Fruit fly (Drosophila melanogaster): ENCODE data around the gene Hmu.

DNA sequence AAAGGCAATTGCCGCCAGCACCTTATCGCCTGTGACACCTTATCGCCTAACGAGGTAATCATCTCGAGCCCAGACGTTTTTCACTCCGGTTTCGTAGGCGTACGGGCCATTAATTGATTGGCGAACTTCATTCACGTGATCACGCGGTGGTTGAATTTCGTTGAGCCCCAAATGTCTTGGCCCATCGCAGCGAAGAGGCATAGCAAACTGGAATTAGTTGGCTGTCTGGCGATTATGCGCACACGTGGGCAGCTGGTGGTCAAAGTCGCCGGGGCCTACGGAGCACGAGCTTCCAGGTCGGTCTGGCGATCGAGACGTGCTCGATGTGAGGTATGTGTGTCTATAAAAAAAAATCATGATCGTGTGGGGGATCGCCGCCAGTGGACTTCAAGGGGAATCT, 4.5 kb downstream of the Hmu start:
- TF ChIP-seq EcR (GFP tag; optimal IDR thresholded peaks at IDR 0.05) (no peak), CG8301 (tag; optimal IDR thresholded peaks at IDR 0.05) (no peak), Pif1A (GFP tag; optimal IDR thresholded peaks at IDR 0.05) (no peak), CG13204 (GFP tag; optimal IDR thresholded peaks at IDR 0.05) (no peak), rn (GFP tag; IDR thresholded peaks at IDR 0.05) (no peak), Ets98B (GFP tag; IDR thresholded peaks at IDR 0.05) (no peak), CG9948 (tag; optimal IDR thresholded peaks at IDR 0.05) (no peak), CG10348 (GFP tag; IDR thresholded peaks at IDR 0.05) (no peak), Snoo (tag; optimal IDR thresholded peaks at IDR 0.05) (no peak), CG17806 (tag; optimal IDR thresholded peaks at IDR 0.05) (no peak), gl (tag; optimal IDR thresholded peaks at IDR 0.05) (no peak), CG12605 (GFP tag; IDR thresholded peaks at IDR 0.05) (no peak), CG4496 (GFP tag; IDR thresholded peaks at IDR 0.05) (no peak)

Measured in whole organism, pupa.